Worm (Caenorhabditis elegans) whole organism, midembryonic: ENCODE results near the gene larp-1.
"Not testable (repeated sequence)": the region's sequence is repeated elsewhere in the genome, so short reads cannot be mapped to it uniquely, and the experiment has no call there.

ENCODE experiments used
- flt-1 ChIP-seq: fragments of 200-800 bp; sonication (Bioruptor generic); IDR thresholded peaks from 2 replicates; pipeline ENCODE4 v1.3.6; 2022; ENCODE audit warnings: missing genetic modification characterization, missing compliant biosample characterization
- klf-2 ChIP-seq: fragments of 200-800 bp; sonication (Bioruptor generic); conservative IDR thresholded peaks from 2 replicates; pipeline ENCODE4 v1.3.6; 2022; ENCODE audit warnings: missing genetic modification reagents, missing genetic modification characterization, missing compliant biosample characterization
- ref-1 ChIP-seq: fragments of 200-800 bp; sonication (Bioruptor generic); conservative IDR thresholded peaks from 2 replicates; pipeline ENCODE4 v1.3.6; 2022; ENCODE audit warnings: missing genetic modification reagents, missing genetic modification characterization, missing compliant biosample characterization

- not testable (repeated sequence) for TF ChIP-seq flt-1, klf-2, ref-1 (GFP tag; lab: Robert Waterston, UW)
Measured at ce11 chrIII:5055709-5056108, 38.3 kb upstream of the larp-1 start, which contains the start of gene C45G9.9.
